Worm (Caenorhabditis elegans) whole organism, midembryonic: Measurements from ENCODE around the gene try-13.

Experiments used
- klf-2 ChIP-seq: fragments of 200-800 bp; sonication (Bioruptor generic); conservative IDR thresholded peaks from 2 replicates; pipeline ENCODE4 v1.3.6; 2022; ENCODE audit warnings: missing genetic modification reagents, missing genetic modification characterization, missing compliant biosample characterization
- ztf-29 ChIP-seq: fragments of 200-800 bp; sonication (Bioruptor generic); IDR thresholded peaks from 2 replicates; pipeline ENCODE4 v1.3.6; 2022; ENCODE audit warnings: missing genetic modification reagents, missing genetic modification characterization, missing compliant biosample characterization

ce11 chrV:7408520-7408919 lies 31.4 kb upstream of the try-13 start, which contains the start of gene srt-6:
- TF ChIP-seq ztf-29 (GFP tag; lab: Robert Waterston, UW), result no peak
- no peak for TF ChIP-seq klf-2 (GFP tag; lab: Robert Waterston, UW)
